Fruit fly (Drosophila melanogaster) whole organism, embryonic: ENCODE measurements around the gene Sodh2.

ENCODE experiments used
- B-H1 ChIP-seq: fragments of 200-800 bp; sonication (Bioruptor generic); IDR thresholded peaks from 3 replicates; pipeline ENCODE4 v1.3.6; 2022; ENCODE audit warnings: missing biosample characterization, missing genetic modification characterization
- Bdp1 ChIP-seq: fragments of 200-800 bp; sonication (Bioruptor generic); optimal IDR thresholded peaks from 3 replicates; lab custom pipeline; 2016; ENCODE audit warnings: missing biosample characterization, missing genetic modification characterization
- CG10209 ChIP-seq: fragments of 200-800 bp; sonication (Bioruptor generic); optimal IDR thresholded peaks from 3 replicates; lab custom pipeline; 2017; ENCODE audit warnings: missing biosample characterization, mild to moderate bottlenecking, missing genetic modification characterization, missing genetic modification reagents
- CG11723 ChIP-seq: fragments of 200-800 bp; sonication (Bioruptor generic); optimal IDR thresholded peaks from 2 replicates; lab custom pipeline; 2017; ENCODE audit warnings: missing biosample characterization, mild to moderate bottlenecking, missing genetic modification characterization
- CG14667 ChIP-seq: fragments of 200-800 bp; sonication (Bioruptor generic); IDR thresholded peaks from 2 replicates; pipeline ENCODE4 v1.3.6; 2022; ENCODE audit warnings: missing biosample characterization, missing genetic modification characterization
- CG17385 ChIP-seq: fragments of 200-800 bp; sonication (Bioruptor generic); optimal IDR thresholded peaks from 3 replicates; lab custom pipeline; 2018; ENCODE audit warnings: missing biosample characterization, mild to moderate bottlenecking, missing genetic modification characterization
- CG2199 ChIP-seq: fragments of 200-800 bp; sonication (Bioruptor generic); IDR thresholded peaks from 3 replicates; pipeline ENCODE4 v1.3.6; 2022; ENCODE audit warnings: missing biosample characterization, missing genetic modification characterization
- CG30431 ChIP-seq: fragments of 200-800 bp; sonication (Bioruptor generic); optimal IDR thresholded peaks from 2 replicates; lab custom pipeline; 2017; ENCODE audit warnings: missing biosample characterization, missing genetic modification characterization
- CG34422 ChIP-seq: fragments of 200-800 bp; sonication (Bioruptor generic); IDR thresholded peaks from 3 replicates; pipeline ENCODE4 v1.3.6; 2022; ENCODE audit warnings: missing biosample characterization, missing genetic modification characterization
- CG5245 ChIP-seq: fragments of 200-800 bp; sonication (Bioruptor generic); optimal IDR thresholded peaks from 3 replicates; lab custom pipeline; 2016; ENCODE audit warnings: missing biosample characterization, missing genetic modification characterization
- CG6765 ChIP-seq: fragments of 200-800 bp; sonication (Bioruptor generic); optimal IDR thresholded peaks from 3 replicates; lab custom pipeline; 2017; ENCODE audit warnings: missing biosample characterization, mild to moderate bottlenecking, missing genetic modification characterization
- CG6854 ChIP-seq: fragments of 200-800 bp; sonication (Bioruptor generic); optimal IDR thresholded peaks from 3 replicates; lab custom pipeline; 2017; ENCODE audit warnings: missing biosample characterization, mild to moderate bottlenecking, missing genetic modification characterization
- CG8924 ChIP-seq: fragments of 200-800 bp; optimal IDR thresholded peaks from 3 replicates; lab custom pipeline; 2019; ENCODE audit warnings: missing biosample characterization, mild to moderate bottlenecking, missing genetic modification characterization, moderate library complexity
- CG9817 ChIP-seq: fragments of 200-800 bp; sonication (Bioruptor generic); optimal IDR thresholded peaks from 2 replicates; lab custom pipeline; 2018; ENCODE audit warnings: missing biosample characterization, mild to moderate bottlenecking, missing genetic modification characterization, moderate library complexity
- CG9876 ChIP-seq: fragments of 200-800 bp; sonication (Bioruptor generic); optimal IDR thresholded peaks from 2 replicates; lab custom pipeline; 2016; ENCODE audit warnings: missing biosample characterization, missing genetic modification characterization
- Dad ChIP-seq: fragments of 200-800 bp; sonication (Bioruptor generic); optimal IDR thresholded peaks from 3 replicates; lab custom pipeline; 2016; ENCODE audit warnings: missing biosample characterization, missing genetic modification characterization
- Dfd ChIP-seq, 2 experiments: fragments of >200 bp; optimal IDR thresholded peaks; 2 replicates each; lab custom pipeline; 2017; ENCODE audit warnings: missing biosample characterization in 2 of 2, missing genetic modification characterization in 2 of 2
- HHEX ChIP-seq: fragments of 200-800 bp; sonication (Bioruptor generic); optimal IDR thresholded peaks from 3 replicates; lab custom pipeline; 2017; ENCODE audit warnings: missing biosample characterization, mild to moderate bottlenecking, missing genetic modification characterization, missing genetic modification reagents
- HLH54F ChIP-seq: fragments of 200-800 bp; sonication (Bioruptor generic); optimal IDR thresholded peaks from 3 replicates; lab custom pipeline; 2016; ENCODE audit warnings: missing biosample characterization, missing genetic modification characterization
- Lpt ChIP-seq: fragments of >200 bp; optimal IDR thresholded peaks from 2 replicates; lab custom pipeline; 2018; ENCODE audit warnings: missing biosample characterization, missing genetic modification characterization
- NFAT ChIP-seq: fragments of 200-800 bp; sonication (Bioruptor generic); IDR thresholded peaks from 2 replicates; pipeline ENCODE4 v1.3.6; 2022; ENCODE audit warnings: missing biosample characterization, missing genetic modification characterization
- NK7.1 ChIP-seq: fragments of 200-800 bp; sonication (Bioruptor generic); optimal IDR thresholded peaks from 3 replicates; lab custom pipeline; 2016; ENCODE audit warnings: missing biosample characterization, missing genetic modification characterization
- Neu2 ChIP-seq: fragments of 200-800 bp; sonication (Bioruptor generic); optimal IDR thresholded peaks from 3 replicates; lab custom pipeline; 2016; ENCODE audit warnings: missing biosample characterization, missing genetic modification characterization, borderline replicate concordance
- Optix ChIP-seq: fragments of 200-800 bp; sonication (Bioruptor generic); IDR thresholded peaks from 3 replicates; pipeline ENCODE4 v1.3.6; 2022; ENCODE audit warnings: missing biosample characterization, missing genetic modification characterization
- Scr ChIP-seq: fragments of 200-800 bp; sonication (Bioruptor generic); IDR thresholded peaks from 2 replicates; pipeline ENCODE4 v1.3.6; 2022; ENCODE audit warnings: missing biosample characterization, missing genetic modification characterization; ENCODE audit not compliant: partially characterized antibody
- Sox102F ChIP-seq: fragments of 200-800 bp; sonication (Bioruptor generic); optimal IDR thresholded peaks from 2 replicates; lab custom pipeline; 2018; ENCODE audit warnings: missing biosample characterization, mild to moderate bottlenecking, missing genetic modification characterization, moderate library complexity
- Sry-δ ChIP-seq: fragments of 200-800 bp; sonication (Bioruptor generic); optimal IDR thresholded peaks from 2 replicates; lab custom pipeline; 2016; ENCODE audit warnings: missing biosample characterization, missing genetic modification characterization
- Vsx1 ChIP-seq: fragments of 200-800 bp; sonication (Bioruptor generic); optimal IDR thresholded peaks from 2 replicates; lab custom pipeline; 2017; ENCODE audit warnings: missing biosample characterization, mild to moderate bottlenecking, missing genetic modification characterization, missing genetic modification reagents
- Xrp1 ChIP-seq: fragments of 200-800 bp; sonication (Bioruptor generic); IDR thresholded peaks from 2 replicates; pipeline ENCODE4 v1.3.6; 2022; ENCODE audit warnings: missing biosample characterization, missing genetic modification characterization
- ase ChIP-seq: fragments of 200-800 bp; sonication (Bioruptor generic); IDR thresholded peaks from 3 replicates; pipeline ENCODE4 v1.3.6; 2022; ENCODE audit warnings: missing biosample characterization, missing genetic modification characterization
- cad ChIP-seq: fragments of >200 bp; optimal IDR thresholded peaks from 2 replicates; lab custom pipeline; 2017; ENCODE audit warnings: missing biosample characterization, missing genetic modification characterization
- chif ChIP-seq, 2 experiments: fragments of 200-800 bp; sonication (Bioruptor generic); optimal IDR thresholded peaks; 3 replicates each; lab custom pipeline; 2016; ENCODE audit warnings: missing biosample characterization in 2 of 2, missing genetic modification characterization in 2 of 2
- cwo ChIP-seq: fragments of 200-800 bp; sonication (Bioruptor generic); optimal IDR thresholded peaks from 3 replicates; lab custom pipeline; 2017; ENCODE audit warnings: missing biosample characterization, missing genetic modification characterization, mild to moderate bottlenecking, moderate library complexity, missing genetic modification reagents
- da ChIP-seq: fragments of 200-800 bp; sonication (Bioruptor generic); optimal IDR thresholded peaks from 2 replicates; lab custom pipeline; 2016; ENCODE audit warnings: missing biosample characterization, missing genetic modification characterization
- dpn ChIP-seq, 2 experiments: fragments of 200-800 bp; sonication (Bioruptor generic); optimal IDR thresholded peaks; 3 replicates each; lab custom pipeline; 2016; ENCODE audit warnings: missing biosample characterization in 2 of 2, missing genetic modification characterization in 2 of 2
- ewg ChIP-seq: fragments of 200-800 bp; sonication (Bioruptor generic); optimal IDR thresholded peaks from 3 replicates; lab custom pipeline; 2017; ENCODE audit warnings: mild to moderate bottlenecking, missing biosample characterization, missing genetic modification reagents, missing genetic modification characterization
- grn ChIP-seq: fragments of 200-800 bp; sonication (Bioruptor generic); optimal IDR thresholded peaks from 3 replicates; lab custom pipeline; 2017; ENCODE audit warnings: missing biosample characterization, missing genetic modification characterization
- jigr1 ChIP-seq: fragments of 200-800 bp; sonication (Bioruptor generic); IDR thresholded peaks from 3 replicates; pipeline ENCODE4 v1.3.6; 2022; ENCODE audit warnings: missing biosample characterization, missing genetic modification characterization
- lilli ChIP-seq: fragments of 200-800 bp; sonication (Bioruptor generic); optimal IDR thresholded peaks from 3 replicates; lab custom pipeline; 2016; ENCODE audit warnings: missing biosample characterization, missing genetic modification characterization
- mam ChIP-seq: fragments of 200-800 bp; sonication (Bioruptor generic); optimal IDR thresholded peaks from 3 replicates; lab custom pipeline; 2016; ENCODE audit warnings: missing biosample characterization, missing genetic modification characterization
- oc ChIP-seq: fragments of 200-800 bp; sonication (Bioruptor generic); optimal IDR thresholded peaks from 2 replicates; lab custom pipeline; 2018; ENCODE audit warnings: missing biosample characterization, mild to moderate bottlenecking, missing genetic modification characterization, moderate library complexity
- pan ChIP-seq, 4 experiments: fragments of >200 bp in 3 of 4; fragments of 200-800 bp in 1 of 4; sonication (Bioruptor generic) in 1 of 4; optimal IDR thresholded peaks in 3 of 4; IDR thresholded peaks in 1 of 4; 2 replicates each; pipeline versions ENCODE4 v1.3.6 to Lab custom; 2017 to 2022; ENCODE audit warnings: missing biosample characterization in 2 of 4, missing genetic modification characterization in 2 of 4, mixed read lengths in 1 of 4
- pros ChIP-seq: fragments of 200-800 bp; sonication (Bioruptor generic); optimal IDR thresholded peaks from 3 replicates; lab custom pipeline; 2019; ENCODE audit warnings: missing biosample characterization, mild to moderate bottlenecking, missing genetic modification characterization, moderate library complexity
- ro ChIP-seq: fragments of 200-800 bp; sonication (Bioruptor generic); IDR thresholded peaks from 2 replicates; pipeline ENCODE4 v1.3.6; 2022; ENCODE audit warnings: missing biosample characterization, missing genetic modification characterization
- schlank ChIP-seq: fragments of 200-800 bp; sonication (Bioruptor generic); optimal IDR thresholded peaks from 2 replicates; lab custom pipeline; 2018; ENCODE audit warnings: missing biosample characterization, mild to moderate bottlenecking, missing genetic modification characterization
- stc ChIP-seq: fragments of 200-800 bp; sonication (Bioruptor generic); IDR thresholded peaks from 2 replicates; pipeline ENCODE4 v1.3.6; 2022; ENCODE audit warnings: missing biosample characterization, missing genetic modification characterization
- tio ChIP-seq: fragments of 200-800 bp; sonication (Bioruptor generic); optimal IDR thresholded peaks from 2 replicates; lab custom pipeline; 2017; ENCODE audit warnings: missing biosample characterization, missing genetic modification characterization, inconsistent platforms
- wek ChIP-seq: fragments of 200-800 bp; sonication (Bioruptor generic); optimal IDR thresholded peaks from 3 replicates; lab custom pipeline; 2018; ENCODE audit warnings: missing biosample characterization, mild to moderate bottlenecking, missing genetic modification characterization, moderate library complexity
- wor ChIP-seq: fragments of 200-800 bp; sonication (Bioruptor generic); IDR thresholded peaks from 2 replicates; pipeline ENCODE4 v1.3.6; 2022; ENCODE audit warnings: missing biosample characterization, missing genetic modification characterization
- zfh2 ChIP-seq: fragments of 200-800 bp; sonication (Bioruptor generic); optimal IDR thresholded peaks from 2 replicates; lab custom pipeline; 2016; ENCODE audit warnings: missing biosample characterization, missing genetic modification characterization

Gene Sodh2

dm6 chr3R:10872148-10872783, 3.9 kb upstream of the Sodh2 start, which contains the start of gene Fdh (continued):
- TF ChIP-seq Lpt (GFP tag; lab: Kevin White, UChicago) (no peak), CG9817 (tag; lab: Kevin White, UChicago) (peak; percentile 30), Dfd (GFP tag; optimal IDR thresholded peaks at IDR 0.05; lab: Kevin White, UChicago) (no peak), CG34422 (peak; percentile 34; the same call in 1 of the 3 replicates), NK7.1 (GFP tag; lab: Kevin White, UChicago) (no peak), Dad (GFP tag; lab: Kevin White, UChicago) (no peak), CG6765 (GFP tag; lab: Kevin White, UChicago) (peak; percentile 22), HLH54F (GFP tag; lab: Kevin White, UChicago) (no peak), chif (GFP tag; optimal IDR thresholded peaks at IDR 0.05; lab: Kevin White, UChicago) (no peak), CG17385 (GFP tag; lab: Kevin White, UChicago) (peak; percentile 63), ro (no peak), Neu2 (GFP tag; lab: Kevin White, UChicago) (no peak), zfh2 (peak; percentile 4), tio (no peak), ase (GFP tag; lab: Robert Waterston, UW) (no peak), stc (GFP tag; lab: Robert Waterston, UW) (peak; percentile 12; the same call in 1 of the 2 replicates), CG5245 (GFP tag; lab: Kevin White, UChicago) (peak; percentile 31), CG30431 (GFP tag; lab: Kevin White, UChicago) (no peak), pros (GFP tag; lab: Kevin White, UChicago) (no peak), Xrp1 (GFP tag; lab: Robert Waterston, UW) (peak; percentile 69), wor (GFP tag; lab: Robert Waterston, UW) (no peak), CG10209 (GFP tag; lab: Kevin White, UChicago) (peak; percentile 44), CG6854 (GFP tag; lab: Kevin White, UChicago) (no peak), CG14667 (GFP tag; lab: Robert Waterston, UW) (no peak), Optix (no peak), CG9876 (no peak), jigr1 (no peak), Bdp1 (no peak), CG2199 (GFP tag; lab: Robert Waterston, UW) (no peak), Scr (GFP tag; lab: Robert Waterston, UW) (no peak), CG8924 (tag; lab: Kevin White, UChicago) (peak; percentile 54), cad (GFP tag; lab: Kevin White, UChicago) (no peak), HHEX (GFP tag; lab: Kevin White, UChicago) (peak; percentile 66), dpn (GFP tag; optimal IDR thresholded peaks at IDR 0.05; lab: Kevin White, UChicago) (peak in 1 of 2 experiments; percentile 53), grn (no peak), pan (optimal IDR thresholded peaks at IDR 0.05; lab: Kevin White, UChicago) (no peak), pan (GFP tag; optimal IDR thresholded peaks at IDR 0.05 in 1 of 2, IDR thresholded peaks at IDR 0.05 in 1 of 2) (no peak), schlank (tag; lab: Kevin White, UChicago) (peak; percentile 41), ewg (GFP tag; lab: Kevin White, UChicago) (peak; percentile 96), NFAT (no peak), Sry-δ (GFP tag; lab: Kevin White, UChicago) (peak; percentile 9), da (no peak), B-H1 (GFP tag; lab: Robert Waterston, UW) (peak; percentile 14; the same call in 1 of the 3 replicates), mam (GFP tag; lab: Kevin White, UChicago) (peak; percentile 2), CG11723 (GFP tag; lab: Kevin White, UChicago) (peak; percentile 28), oc (tag; lab: Kevin White, UChicago) (peak; percentile 31), cwo (GFP tag; lab: Kevin White, UChicago) (peak; percentile 22), lilli (peak; percentile 54), wek (GFP tag; lab: Kevin White, UChicago) (no peak), Vsx1 (GFP tag; lab: Kevin White, UChicago) (peak; percentile 38), Sox102F (GFP tag; lab: Kevin White, UChicago) (peak; percentile 41)
